Fruit fly (Drosophila melanogaster) whole organism, adult: ENCODE results near the gene CG12609.

Experiments
- CG11617 ChIP-seq: fragments of 200-800 bp; sonication (Bioruptor generic); optimal IDR thresholded peaks from 2 replicates; lab custom pipeline; 2017; ENCODE audit warnings: mild to moderate bottlenecking, missing biosample characterization, missing genetic modification reagents, missing genetic modification characterization
- CG12768 ChIP-seq: fragments of 200-800 bp; sonication (Bioruptor generic); optimal IDR thresholded peaks from 2 replicates; lab custom pipeline; 2017; ENCODE audit warnings: missing biosample characterization, missing genetic modification characterization, mild to moderate bottlenecking, moderate library complexity, missing genetic modification reagents
- CG14711 ChIP-seq: fragments of 200-800 bp; sonication (Bioruptor generic); optimal IDR thresholded peaks from 2 replicates; lab custom pipeline; 2018; ENCODE audit warnings: missing biosample characterization, mild to moderate bottlenecking, missing genetic modification characterization, moderate library complexity
- CG1620 ChIP-seq: fragments of 200-800 bp; sonication (Bioruptor generic); optimal IDR thresholded peaks from 2 replicates; lab custom pipeline; 2016; ENCODE audit warnings: missing biosample characterization, missing genetic modification characterization
- CG33017 ChIP-seq: fragments of 200-800 bp; sonication (Bioruptor generic); optimal IDR thresholded peaks from 2 replicates; lab custom pipeline; 2018; ENCODE audit warnings: missing biosample characterization, mild to moderate bottlenecking, missing genetic modification characterization, moderate library complexity
- CG5204 ChIP-seq: fragments of 200-800 bp; sonication (Bioruptor generic); optimal IDR thresholded peaks from 2 replicates; lab custom pipeline; 2016; ENCODE audit warnings: missing biosample characterization, missing genetic modification characterization
- CG7045 ChIP-seq: fragments of 200-800 bp; sonication (Bioruptor generic); optimal IDR thresholded peaks from 2 replicates; lab custom pipeline; 2017; ENCODE audit warnings: missing biosample characterization, mild to moderate bottlenecking, missing genetic modification characterization
- CG7101 ChIP-seq: fragments of 200-800 bp; sonication (Bioruptor generic); optimal IDR thresholded peaks from 2 replicates; lab custom pipeline; 2018; ENCODE audit warnings: missing biosample characterization, mild to moderate bottlenecking, missing genetic modification characterization, moderate library complexity
- Clk ChIP-seq: fragments of 200-800 bp; sonication (Bioruptor generic); optimal IDR thresholded peaks from 2 replicates; lab custom pipeline; 2017; ENCODE audit warnings: missing biosample characterization, missing genetic modification characterization
- Crg-1 ChIP-seq: fragments of 200-800 bp; sonication (Bioruptor generic); optimal IDR thresholded peaks from 2 replicates; lab custom pipeline; 2016; ENCODE audit warnings: missing biosample characterization, missing genetic modification characterization
- Hr96 ChIP-seq: fragments of 200-800 bp; sonication (Bioruptor generic); optimal IDR thresholded peaks from 2 replicates; lab custom pipeline; 2016; ENCODE audit warnings: missing biosample characterization, missing genetic modification characterization
- Mnt ChIP-seq: fragments of 200-800 bp; sonication (Bioruptor generic); optimal IDR thresholded peaks from 2 replicates; lab custom pipeline; 2016; ENCODE audit warnings: missing biosample characterization, mild to moderate bottlenecking, missing genetic modification characterization
- bab1 ChIP-seq: fragments of 200-800 bp; sonication (Bioruptor generic); optimal IDR thresholded peaks from 3 replicates; lab custom pipeline; 2019; ENCODE audit warnings: missing biosample characterization, mild to moderate bottlenecking, missing genetic modification characterization, moderate library complexity
- cic ChIP-seq: fragments of 200-800 bp; sonication (Bioruptor generic); optimal IDR thresholded peaks from 2 replicates; lab custom pipeline; 2017; ENCODE audit warnings: missing biosample characterization, mild to moderate bottlenecking, missing genetic modification characterization, moderate library complexity
- cnc ChIP-seq, 2 experiments: fragments of >200 bp; optimal IDR thresholded peaks; 2 replicates each; lab custom pipeline; 2017
- kay ChIP-seq: fragments of 200-800 bp; sonication (Bioruptor generic); peaks from one replicate; lab custom pipeline; 2016; ENCODE audit warnings: missing biosample characterization, missing genetic modification characterization, borderline replicate concordance
- ovo ChIP-seq: fragments of 200-800 bp; sonication (Bioruptor generic); optimal IDR thresholded peaks from 2 replicates; lab custom pipeline; 2016; ENCODE audit warnings: missing biosample characterization, missing genetic modification characterization
- pad ChIP-seq: fragments of 200-800 bp; sonication (Bioruptor generic); optimal IDR thresholded peaks from 3 replicates; lab custom pipeline; 2017; ENCODE audit warnings: missing biosample characterization, missing genetic modification characterization, mild to moderate bottlenecking, moderate library complexity, missing genetic modification reagents
- tj ChIP-seq: fragments of 200-800 bp; sonication (Bioruptor generic); optimal IDR thresholded peaks from 3 replicates; lab custom pipeline; 2017; ENCODE audit warnings: missing biosample characterization, mild to moderate bottlenecking, missing genetic modification characterization, moderate library complexity
- toe ChIP-seq: fragments of 200-800 bp; sonication (Bioruptor generic); optimal IDR thresholded peaks from 2 replicates; lab custom pipeline; 2016; ENCODE audit warnings: missing biosample characterization, missing genetic modification characterization

The CG12609 gene

DNA sequence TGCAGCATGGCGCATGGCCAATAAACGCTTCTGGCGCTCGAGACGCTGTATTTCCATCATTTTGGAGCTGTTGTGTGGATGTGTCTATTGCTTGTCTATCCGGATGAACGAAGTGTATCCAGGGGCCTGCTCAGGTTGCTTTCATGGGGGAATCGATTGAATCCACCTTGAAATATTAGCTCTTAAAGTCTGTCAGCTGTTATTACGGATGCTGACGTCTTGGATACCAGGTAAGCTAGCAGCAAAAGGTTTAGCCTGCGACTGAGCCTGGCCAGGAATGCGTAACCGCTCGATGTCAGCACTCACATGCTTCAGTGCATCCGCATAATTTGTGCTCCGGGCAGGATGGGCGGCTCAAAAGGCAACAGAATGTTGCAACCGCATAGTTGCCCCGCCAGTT is at the start of gene CG12609:
Gene CG12609, minus strand, starts transcription at position 101 of the 400 bp plus-strand sequence.
- TF ChIP-seq CG5204 (GFP tag; lab: Kevin White, UChicago) (no peak), CG7101 (tag; lab: Kevin White, UChicago) (no peak), Mnt (no peak), CG11617 (GFP tag; lab: Kevin White, UChicago) (no peak), Crg-1 (GFP tag; lab: Kevin White, UChicago) (no peak), CG7045 (GFP tag; lab: Kevin White, UChicago) (no peak), toe (GFP tag; lab: Kevin White, UChicago) (no peak), cic (GFP tag; lab: Kevin White, UChicago) (no peak), Hr96 (no peak), cnc (optimal IDR thresholded peaks at IDR 0.05; lab: Kevin White, UChicago) (no peak), CG14711 (no peak), bab1 (no peak), kay (no peak)

DNA sequence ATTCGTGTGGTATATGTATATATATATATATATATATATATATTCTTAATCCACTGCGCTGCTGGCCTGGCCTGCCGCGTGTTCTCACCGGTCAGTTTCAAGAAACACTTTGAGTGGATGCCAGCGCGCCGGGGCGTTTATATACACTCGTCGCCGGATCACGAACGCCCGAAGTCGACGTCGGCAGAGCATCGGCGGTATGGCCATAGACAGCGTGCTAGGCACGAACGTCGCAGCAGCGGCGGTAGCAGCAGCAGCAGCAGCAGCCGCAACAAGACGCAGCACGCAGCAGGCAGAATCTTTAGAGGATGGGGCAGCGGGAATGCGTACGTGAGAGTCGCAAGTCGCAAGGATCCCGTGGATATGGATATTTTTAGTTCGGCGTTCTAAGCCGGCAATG is 49.5 kb upstream of the CG12609 start, which contains the start of gene bnb:
Gene bnb, minus strand, starts transcription at position 121 of the 400 bp plus-strand sequence.
- TF ChIP-seq cnc (optimal IDR thresholded peaks at IDR 0.05; lab: Kevin White, UChicago): no peak
- no peak for TF ChIP-seq CG1620 (GFP tag; lab: Kevin White, UChicago)
- no peak for TF ChIP-seq CG11617 (GFP tag; lab: Kevin White, UChicago)
- no peak for TF ChIP-seq tj (GFP tag; lab: Kevin White, UChicago)
- TF ChIP-seq CG7101 (tag; lab: Kevin White, UChicago): no peak
- TF ChIP-seq CG14711: no peak
- no peak for TF ChIP-seq Crg-1 (GFP tag; lab: Kevin White, UChicago)
- TF ChIP-seq pad (GFP tag; lab: Kevin White, UChicago): no peak
- TF ChIP-seq CG7045 (GFP tag; lab: Kevin White, UChicago): no peak
- TF ChIP-seq bab1: no peak
- no peak for TF ChIP-seq CG5204 (GFP tag; lab: Kevin White, UChicago)

DNA sequence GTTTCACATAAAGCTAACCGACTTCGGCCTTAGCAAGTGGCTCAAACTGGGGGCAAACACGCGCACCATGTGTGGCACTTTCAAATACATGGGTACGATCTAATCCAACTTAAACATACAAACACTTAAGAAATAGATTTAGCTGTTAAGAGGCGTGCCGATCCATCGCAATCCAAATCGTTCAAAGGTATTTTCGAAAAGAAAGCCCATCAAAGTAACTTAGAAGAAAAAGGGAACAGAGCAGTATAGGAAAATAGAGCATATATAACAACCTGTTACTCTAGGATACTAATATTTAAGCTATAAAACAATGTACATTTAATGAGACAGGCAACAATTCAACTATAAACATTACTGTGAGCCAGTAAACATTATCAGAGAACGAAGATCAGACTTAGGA is 43.3 kb upstream of the CG12609 start, which contains the start of gene Atg101:
Gene Atg101, plus strand, starts transcription at position 301 of the 400 bp plus-strand sequence.
- no peak for TF ChIP-seq Hr96
- no peak for TF ChIP-seq bab1
- no peak for TF ChIP-seq Mnt
- no peak for TF ChIP-seq CG5204 (GFP tag; lab: Kevin White, UChicago)
- TF ChIP-seq ovo (GFP tag; lab: Kevin White, UChicago): no peak
- no peak for TF ChIP-seq cic (GFP tag; lab: Kevin White, UChicago)
- TF ChIP-seq toe (GFP tag; lab: Kevin White, UChicago): no peak
- TF ChIP-seq CG7045 (GFP tag; lab: Kevin White, UChicago): no peak
- TF ChIP-seq CG12768 (GFP tag; lab: Kevin White, UChicago): no peak
- no peak for TF ChIP-seq Clk
- no peak for TF ChIP-seq CG14711
- TF ChIP-seq CG33017 (tag; lab: Kevin White, UChicago): no peak
- TF ChIP-seq CG1620 (GFP tag; lab: Kevin White, UChicago): no peak
- TF ChIP-seq CG11617 (GFP tag; lab: Kevin White, UChicago): no peak
- TF ChIP-seq Crg-1 (GFP tag; lab: Kevin White, UChicago): no peak

DNA sequence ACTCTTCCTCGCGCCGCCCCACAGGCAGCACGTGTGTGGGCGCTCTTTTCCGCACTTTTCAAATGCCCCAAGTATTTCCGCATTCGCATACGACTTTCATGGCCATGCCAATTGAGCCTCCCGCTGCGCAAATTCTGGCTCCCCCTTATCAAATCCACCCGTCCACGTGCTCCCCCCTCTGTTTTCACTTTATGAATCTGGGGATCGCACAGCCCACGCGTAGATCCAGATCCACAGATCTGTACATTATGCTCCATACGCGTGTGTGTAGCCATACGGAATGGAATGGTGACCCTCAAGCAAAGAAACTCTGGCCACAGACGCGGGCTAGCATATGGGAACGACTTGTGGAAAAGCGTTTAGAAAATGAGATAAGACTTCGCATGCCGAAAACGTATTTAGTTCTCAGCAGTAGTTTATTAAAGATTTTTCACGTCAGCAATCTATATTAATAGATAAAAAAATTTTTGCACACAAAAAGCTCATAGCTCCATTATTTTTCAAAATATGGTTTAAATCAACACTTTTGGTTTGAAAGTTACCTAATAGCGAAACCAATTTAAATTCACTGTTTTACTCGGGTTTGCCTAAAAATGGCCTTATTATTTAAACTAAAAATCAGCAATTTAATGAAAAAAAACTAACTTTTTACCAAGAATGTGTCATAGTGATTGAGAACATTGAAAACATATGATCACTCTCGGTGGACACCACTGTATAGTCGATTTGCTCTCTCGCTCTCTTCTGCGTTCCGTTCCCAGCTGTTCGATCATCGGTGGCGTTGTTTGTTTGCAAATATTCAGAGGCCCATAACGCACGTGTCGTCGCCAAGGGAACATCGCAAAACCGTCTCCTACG is 41.5 kb upstream of the CG12609 start:
- TF ChIP-seq pad (GFP tag; lab: Kevin White, UChicago): no peak
- TF ChIP-seq Hr96: peak; percentile 40
- no peak for TF ChIP-seq ovo (GFP tag; lab: Kevin White, UChicago)
- TF ChIP-seq cic (GFP tag; lab: Kevin White, UChicago): no peak
- TF ChIP-seq CG1620 (GFP tag; lab: Kevin White, UChicago): no peak
- TF ChIP-seq Clk: no peak
- TF ChIP-seq CG7101 (tag; lab: Kevin White, UChicago): peak; percentile 5
- peak; percentile 51 for TF ChIP-seq CG5204 (GFP tag; lab: Kevin White, UChicago)
- TF ChIP-seq tj (GFP tag; lab: Kevin White, UChicago): peak; percentile 60
- TF ChIP-seq kay: no peak
- no peak for TF ChIP-seq cnc (optimal IDR thresholded peaks at IDR 0.05; lab: Kevin White, UChicago)
- TF ChIP-seq CG12768 (GFP tag; lab: Kevin White, UChicago): no peak
- TF ChIP-seq Crg-1 (GFP tag; lab: Kevin White, UChicago): no peak
- TF ChIP-seq bab1: peak; percentile 76
- peak; percentile 2 for TF ChIP-seq CG7045 (GFP tag; lab: Kevin White, UChicago)
- TF ChIP-seq CG14711: no peak
- TF ChIP-seq Mnt: peak; percentile 80
- peak; percentile 70 for TF ChIP-seq CG11617 (GFP tag; lab: Kevin White, UChicago)
- peak; percentile 0 for TF ChIP-seq toe (GFP tag; lab: Kevin White, UChicago)
- TF ChIP-seq CG33017 (tag; lab: Kevin White, UChicago): no peak

DNA sequence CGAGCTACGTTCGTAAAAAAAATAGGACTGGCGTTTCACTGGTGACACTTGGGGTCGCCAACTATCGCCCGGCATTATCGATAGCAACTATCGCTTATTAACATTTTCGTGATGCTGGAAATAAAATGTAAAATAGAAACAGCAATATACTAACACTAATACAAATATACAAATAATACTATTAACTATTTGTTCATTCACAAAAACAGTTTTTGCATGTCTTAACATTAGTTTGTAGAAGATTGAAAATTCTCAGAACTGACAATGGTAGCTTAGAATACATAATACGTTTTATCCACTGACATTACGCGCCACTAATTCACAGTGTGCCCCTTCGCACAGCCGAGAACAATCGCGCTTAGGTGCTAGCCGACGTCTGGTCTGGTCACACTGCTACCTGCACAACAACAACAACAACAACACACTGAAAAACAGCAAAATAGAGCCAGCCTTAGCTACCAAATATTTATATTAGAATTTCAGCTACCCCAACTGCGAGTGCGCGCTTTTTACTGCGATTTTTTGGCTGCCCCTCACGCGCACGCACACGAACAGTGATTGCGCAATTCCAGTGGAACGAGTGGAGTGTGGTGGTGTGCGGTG is 40.1 kb upstream of the CG12609 start, which contains the start of the genes CG6961 and S6KL:
Gene CG6961, minus strand, starts transcription at position 68 of the 603 bp plus-strand sequence.
Gene S6KL, plus strand, starts transcription at position 322 of the 603 bp plus-strand sequence.
- TF ChIP-seq bab1 (peak; percentile 22), CG5204 (GFP tag; lab: Kevin White, UChicago) (peak; percentile 18), cnc (optimal IDR thresholded peaks at IDR 0.05; lab: Kevin White, UChicago) (no peak), toe (GFP tag; lab: Kevin White, UChicago) (peak; percentile 2), tj (GFP tag; lab: Kevin White, UChicago) (peak; percentile 5), CG12768 (GFP tag; lab: Kevin White, UChicago) (no peak)
